Fruit fly (Drosophila melanogaster) whole organism, embryonic: ENCODE results near the gene CG5107.

ENCODE experiments used
- Aef1 ChIP-seq: fragments of 200-800 bp; sonication (Bioruptor generic); IDR thresholded peaks from 3 replicates; pipeline ENCODE4 v1.3.6; 2022; ENCODE audit warnings: missing biosample characterization, missing genetic modification characterization
- Atf6 ChIP-seq: fragments of 200-800 bp; sonication (Bioruptor generic); IDR thresholded peaks from 2 replicates; pipeline ENCODE4 v1.3.6; 2022; ENCODE audit warnings: missing biosample characterization, missing genetic modification characterization
- B-H2 ChIP-seq: fragments of 200-800 bp; sonication (Bioruptor generic); optimal IDR thresholded peaks from 2 replicates; lab custom pipeline; 2018; ENCODE audit warnings: missing biosample characterization, mild to moderate bottlenecking, missing genetic modification characterization
- CG10462 ChIP-seq: fragments of 200-800 bp; sonication (Bioruptor generic); optimal IDR thresholded peaks from 2 replicates; lab custom pipeline; 2016; ENCODE audit warnings: missing biosample characterization, missing genetic modification characterization
- CG10565 ChIP-seq: fragments of 200-800 bp; sonication (Bioruptor generic); optimal IDR thresholded peaks from 3 replicates; lab custom pipeline; 2016; ENCODE audit warnings: missing biosample characterization, mild to moderate bottlenecking, missing genetic modification characterization
- CG13424 ChIP-seq: fragments of 200-800 bp; sonication (Bioruptor generic); optimal IDR thresholded peaks from 2 replicates; lab custom pipeline; 2019; ENCODE audit warnings: missing biosample characterization, mild to moderate bottlenecking, missing genetic modification characterization, moderate library complexity
- CG14050 ChIP-seq: fragments of 200-800 bp; sonication (Bioruptor generic); IDR thresholded peaks from 3 replicates; pipeline ENCODE4 v1.3.6; 2022; ENCODE audit warnings: missing biosample characterization, missing genetic modification characterization
- CG14860 ChIP-seq: fragments of 200-800 bp; sonication (Bioruptor generic); IDR thresholded peaks from 3 replicates; pipeline ENCODE4 v1.3.6; 2022; ENCODE audit warnings: missing biosample characterization, missing genetic modification characterization; ENCODE audit not compliant: partially characterized antibody
- CG1529 ChIP-seq: fragments of 200-800 bp; sonication (Bioruptor generic); optimal IDR thresholded peaks from 3 replicates; lab custom pipeline; 2018; ENCODE audit warnings: missing biosample characterization, missing genetic modification characterization
- CG1603 ChIP-seq: fragments of 200-800 bp; sonication (Bioruptor generic); optimal IDR thresholded peaks from 2 replicates; lab custom pipeline; 2019; ENCODE audit warnings: missing biosample characterization, mild to moderate bottlenecking, missing genetic modification characterization, moderate library complexity
- CG16779 ChIP-seq: fragments of 200-800 bp; sonication (Bioruptor generic); IDR thresholded peaks from 2 replicates; pipeline ENCODE4 v1.3.6; 2022; ENCODE audit warnings: missing biosample characterization, missing genetic modification characterization
- CG16863 ChIP-seq: fragments of 200-800 bp; sonication (Bioruptor generic); optimal IDR thresholded peaks from 3 replicates; lab custom pipeline; 2016; ENCODE audit warnings: missing biosample characterization, missing genetic modification characterization
- CG17328 ChIP-seq: fragments of 200-800 bp; sonication (Bioruptor generic); IDR thresholded peaks from 2 replicates; pipeline ENCODE4 v1.3.6; 2022; ENCODE audit warnings: missing biosample characterization, missing genetic modification characterization
- CG18476 ChIP-seq: fragments of 200-800 bp; sonication (Bioruptor generic); optimal IDR thresholded peaks from 2 replicates; lab custom pipeline; 2016; ENCODE audit warnings: missing biosample characterization, mild to moderate bottlenecking, missing genetic modification characterization
- CG18619 ChIP-seq: fragments of 200-800 bp; sonication (Bioruptor generic); optimal IDR thresholded peaks from 3 replicates; lab custom pipeline; 2017; ENCODE audit warnings: missing biosample characterization, mild to moderate bottlenecking, missing genetic modification characterization
- CG30431 ChIP-seq: fragments of 200-800 bp; sonication (Bioruptor generic); optimal IDR thresholded peaks from 2 replicates; lab custom pipeline; 2017; ENCODE audit warnings: missing biosample characterization, missing genetic modification characterization
- CG31388 ChIP-seq: fragments of 200-800 bp; sonication (Bioruptor generic); optimal IDR thresholded peaks from 2 replicates; lab custom pipeline; 2016; ENCODE audit warnings: missing biosample characterization, missing genetic modification characterization
- CG6765 ChIP-seq: fragments of 200-800 bp; sonication (Bioruptor generic); optimal IDR thresholded peaks from 3 replicates; lab custom pipeline; 2017; ENCODE audit warnings: missing biosample characterization, mild to moderate bottlenecking, missing genetic modification characterization
- CG7372 ChIP-seq: fragments of 200-800 bp; sonication (Bioruptor generic); IDR thresholded peaks from 2 replicates; pipeline ENCODE4 v1.3.6; 2022; ENCODE audit warnings: missing biosample characterization, missing genetic modification characterization
- CG7987 ChIP-seq: fragments of 200-800 bp; sonication (Bioruptor generic); optimal IDR thresholded peaks from 2 replicates; lab custom pipeline; 2018; ENCODE audit warnings: missing biosample characterization, mild to moderate bottlenecking, missing genetic modification characterization, moderate library complexity
- CG8944 ChIP-seq: fragments of 200-800 bp; sonication (Bioruptor generic); optimal IDR thresholded peaks from 3 replicates; lab custom pipeline; 2016; ENCODE audit warnings: missing biosample characterization, missing genetic modification characterization
- E2f2 ChIP-seq: fragments of 200-800 bp; sonication (Bioruptor generic); IDR thresholded peaks from 2 replicates; pipeline ENCODE4 v1.3.6; 2022; ENCODE audit warnings: missing biosample characterization, missing genetic modification characterization
- GATAe ChIP-seq: fragments of 200-800 bp; sonication (Bioruptor generic); conservative IDR thresholded peaks from 2 replicates; pipeline ENCODE4 v1.3.6; 2022; ENCODE audit warnings: missing biosample characterization, missing genetic modification characterization
- HLH4C ChIP-seq: fragments of 200-800 bp; sonication (Bioruptor generic); IDR thresholded peaks from 3 replicates; pipeline ENCODE4 v1.3.6; 2022; ENCODE audit warnings: missing biosample characterization, missing genetic modification characterization; ENCODE audit not compliant: partially characterized antibody
- HLH54F ChIP-seq: fragments of 200-800 bp; sonication (Bioruptor generic); optimal IDR thresholded peaks from 3 replicates; lab custom pipeline; 2016; ENCODE audit warnings: missing biosample characterization, missing genetic modification characterization
- Hmr ChIP-seq: fragments of 200-800 bp; sonication (Bioruptor generic); optimal IDR thresholded peaks from 3 replicates; lab custom pipeline; 2017; ENCODE audit warnings: mild to moderate bottlenecking, missing biosample characterization, missing genetic modification reagents, missing genetic modification characterization
- NK7.1 ChIP-seq: fragments of 200-800 bp; sonication (Bioruptor generic); optimal IDR thresholded peaks from 3 replicates; lab custom pipeline; 2016; ENCODE audit warnings: missing biosample characterization, missing genetic modification characterization
- Ptx1 ChIP-seq: fragments of 200-800 bp; sonication (Bioruptor generic); IDR thresholded peaks from 2 replicates; pipeline ENCODE4 v1.3.6; 2022; ENCODE audit warnings: missing biosample characterization, missing genetic modification characterization
- Scr ChIP-seq: fragments of 200-800 bp; sonication (Bioruptor generic); IDR thresholded peaks from 2 replicates; pipeline ENCODE4 v1.3.6; 2022; ENCODE audit warnings: missing biosample characterization, missing genetic modification characterization; ENCODE audit not compliant: partially characterized antibody
- Sry-β ChIP-seq: fragments of 200-800 bp; sonication (Bioruptor generic); optimal IDR thresholded peaks from 2 replicates; lab custom pipeline; 2018; ENCODE audit warnings: missing biosample characterization, mild to moderate bottlenecking, missing genetic modification characterization, moderate library complexity
- Ssrp ChIP-seq: fragments of 200-800 bp; sonication (Bioruptor generic); optimal IDR thresholded peaks from 2 replicates; lab custom pipeline; 2018; ENCODE audit warnings: missing biosample characterization, mild to moderate bottlenecking, missing genetic modification characterization, moderate library complexity
- Xbp1 ChIP-seq: fragments of 200-800 bp; sonication (Bioruptor generic); optimal IDR thresholded peaks from 3 replicates; lab custom pipeline; 2016; ENCODE audit warnings: missing biosample characterization, mild to moderate bottlenecking, missing genetic modification characterization
- ac ChIP-seq: fragments of 200-800 bp; sonication (Bioruptor generic); optimal IDR thresholded peaks from 3 replicates; lab custom pipeline; 2017; ENCODE audit warnings: missing biosample characterization, mild to moderate bottlenecking, missing genetic modification characterization
- chm ChIP-seq: fragments of 200-800 bp; sonication (Bioruptor generic); IDR thresholded peaks from 2 replicates; pipeline ENCODE4 v1.3.6; 2022; ENCODE audit warnings: missing biosample characterization, missing genetic modification characterization
- ci ChIP-seq: fragments of 200-800 bp; sonication (Bioruptor generic); IDR thresholded peaks from 3 replicates; pipeline ENCODE4 v1.3.6; 2022; ENCODE audit warnings: missing biosample characterization, missing genetic modification characterization
- disco-r ChIP-seq: fragments of 200-800 bp; sonication (Bioruptor generic); optimal IDR thresholded peaks from 2 replicates; lab custom pipeline; 2016; ENCODE audit warnings: missing biosample characterization, missing genetic modification characterization
- dmrt99B ChIP-seq: fragments of 200-800 bp; sonication (Bioruptor generic); optimal IDR thresholded peaks from 2 replicates; lab custom pipeline; 2018; ENCODE audit warnings: missing biosample characterization, mild to moderate bottlenecking, missing genetic modification characterization, moderate library complexity
- ewg ChIP-seq: fragments of 200-800 bp; sonication (Bioruptor generic); optimal IDR thresholded peaks from 3 replicates; lab custom pipeline; 2017; ENCODE audit warnings: mild to moderate bottlenecking, missing biosample characterization, missing genetic modification reagents, missing genetic modification characterization
- gcm2 ChIP-seq: fragments of 200-800 bp; sonication (Bioruptor generic); optimal IDR thresholded peaks from 2 replicates; lab custom pipeline; 2016; ENCODE audit warnings: missing biosample characterization, missing genetic modification characterization
- lbe ChIP-seq: fragments of 200-800 bp; sonication (Bioruptor generic); optimal IDR thresholded peaks from 2 replicates; lab custom pipeline; 2016; ENCODE audit warnings: missing biosample characterization, mild to moderate bottlenecking, missing genetic modification characterization
- org-1 ChIP-seq: fragments of 200-800 bp; sonication (Bioruptor generic); optimal IDR thresholded peaks from 2 replicates; lab custom pipeline; 2017; ENCODE audit warnings: missing biosample characterization, missing genetic modification characterization
- peb ChIP-seq: fragments of 200-800 bp; sonication (Bioruptor generic); IDR thresholded peaks from 2 replicates; pipeline ENCODE4 v1.3.6; 2022; ENCODE audit warnings: missing biosample characterization, missing genetic modification characterization
- sc ChIP-seq, 3 experiments: fragments of >200 bp in 2 of 3; fragments of 200-800 bp in 1 of 3; sonication (Bioruptor generic) in 1 of 3; optimal IDR thresholded peaks; 2 replicates in 2 of 3; 3 replicates in 1 of 3; lab custom pipeline; 2017; ENCODE audit warnings: mild to moderate bottlenecking in 1 of 3, missing biosample characterization in 1 of 3, missing genetic modification characterization in 1 of 3, missing genetic modification reagents in 1 of 3
- sisA ChIP-seq: fragments of 200-800 bp; sonication (Bioruptor generic); IDR thresholded peaks from 2 replicates; pipeline ENCODE4 v1.3.6; 2022; ENCODE audit warnings: missing biosample characterization, missing genetic modification characterization
- so ChIP-seq: fragments of 200-800 bp; sonication (Bioruptor generic); IDR thresholded peaks from 3 replicates; pipeline ENCODE4 v1.3.6; 2022; ENCODE audit warnings: missing biosample characterization, missing genetic modification characterization
- stwl ChIP-seq: fragments of 200-800 bp; sonication (Bioruptor generic); optimal IDR thresholded peaks from 3 replicates; lab custom pipeline; 2018; ENCODE audit warnings: missing biosample characterization, mild to moderate bottlenecking, missing genetic modification characterization, moderate library complexity
- sug ChIP-seq: fragments of 200-800 bp; optimal IDR thresholded peaks from 2 replicates; lab custom pipeline; 2019; ENCODE audit warnings: missing biosample characterization, mild to moderate bottlenecking, missing genetic modification characterization, moderate library complexity
- trem ChIP-seq: fragments of 200-800 bp; optimal IDR thresholded peaks from 3 replicates; lab custom pipeline; 2019; ENCODE audit warnings: missing biosample characterization, mild to moderate bottlenecking, missing genetic modification characterization, moderate library complexity
- tx ChIP-seq: fragments of 200-800 bp; sonication (Bioruptor generic); optimal IDR thresholded peaks from 2 replicates; lab custom pipeline; 2016; ENCODE audit warnings: missing biosample characterization, missing genetic modification characterization
- vfl ChIP-seq: fragments of 200-800 bp; sonication (Bioruptor generic); optimal IDR thresholded peaks from 2 replicates; lab custom pipeline; 2016; ENCODE audit warnings: missing biosample characterization, missing genetic modification characterization

The CG5107 gene

DNA sequence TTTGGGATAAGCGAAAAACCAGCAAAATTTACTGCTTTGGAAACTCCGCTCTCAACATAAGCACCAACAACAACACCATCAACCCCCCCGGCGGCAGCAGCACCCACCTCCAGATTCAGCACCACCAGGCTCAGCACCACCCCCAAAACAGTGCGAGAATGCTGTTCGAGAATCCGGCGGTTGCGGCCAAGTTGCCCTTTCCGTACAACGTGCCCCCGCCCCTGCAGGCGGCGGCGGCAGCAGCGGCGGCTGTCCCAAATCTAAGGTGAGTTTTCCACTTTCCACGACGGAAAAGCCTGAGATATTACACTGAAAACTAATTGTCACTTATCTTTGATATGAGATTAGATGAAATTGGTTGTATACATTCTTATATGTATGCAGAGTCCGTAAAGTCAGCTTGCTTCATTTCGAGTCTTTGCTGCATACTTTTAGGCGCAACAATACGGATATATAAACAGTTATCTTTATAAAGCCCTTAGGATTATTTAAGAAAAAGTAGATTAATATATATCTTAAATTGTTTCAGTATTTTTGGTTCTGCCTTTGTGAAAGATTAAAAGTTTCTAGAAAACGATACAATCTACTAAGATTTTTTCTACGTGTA is 14.6 kb downstream of the CG5107 start (continued):
- TF ChIP-seq tx (GFP tag; lab: Kevin White, UChicago): no peak
- no peak for TF ChIP-seq CG14860 (GFP tag; lab: Robert Waterston, UW)
- no peak for TF ChIP-seq ac (GFP tag; lab: Kevin White, UChicago)
- no peak for TF ChIP-seq ci (GFP tag; lab: Robert Waterston, UW)
- TF ChIP-seq CG14050 (GFP tag; lab: Robert Waterston, UW): no peak
- no peak for TF ChIP-seq HLH54F (GFP tag; lab: Kevin White, UChicago)
- TF ChIP-seq Ssrp: peak; percentile 39
- TF ChIP-seq peb (GFP tag; lab: Robert Waterston, UW): no peak
- TF ChIP-seq lbe (GFP tag; lab: Kevin White, UChicago): no peak
- no peak for TF ChIP-seq stwl (tag; lab: Kevin White, UChicago)
- 0 out of 2 replicates have a peak, but pooled peaks have one; percentile 12 for TF ChIP-seq CG17328 (GFP tag; lab: Robert Waterston, UW)
- TF ChIP-seq sc (optimal IDR thresholded peaks at IDR 0.05; lab: Kevin White, UChicago): no peak
- TF ChIP-seq sc (GFP tag; optimal IDR thresholded peaks at IDR 0.05; lab: Kevin White, UChicago): peak; percentile 24
- TF ChIP-seq sug (tag; lab: Kevin White, UChicago): no peak
- TF ChIP-seq Sry-β (GFP tag; lab: Kevin White, UChicago): no peak
- TF ChIP-seq CG1529: no peak
- no peak for TF ChIP-seq CG10565
- TF ChIP-seq so: 0 out of 3 replicates have a peak, but pooled peaks have one; percentile 25
- TF ChIP-seq CG6765 (GFP tag; lab: Kevin White, UChicago): no peak
- no peak for TF ChIP-seq Scr (GFP tag; lab: Robert Waterston, UW)
- no peak for TF ChIP-seq CG7987 (GFP tag; lab: Kevin White, UChicago)
- no peak for TF ChIP-seq Aef1 (GFP tag; lab: Robert Waterston, UW)
- TF ChIP-seq chm (GFP tag; lab: Robert Waterston, UW): no peak
- TF ChIP-seq dmrt99B (tag; lab: Kevin White, UChicago): peak; percentile 47
- peak; percentile 0 for TF ChIP-seq ewg
- TF ChIP-seq GATAe (GFP tag; lab: Robert Waterston, UW): no peak
- TF ChIP-seq CG18619 (GFP tag; lab: Kevin White, UChicago): peak; percentile 28
- peak; percentile 12 for TF ChIP-seq Xbp1 (GFP tag; lab: Kevin White, UChicago)
- TF ChIP-seq CG1603 (tag; lab: Kevin White, UChicago): no peak
- TF ChIP-seq CG30431 (GFP tag; lab: Kevin White, UChicago): no peak
- TF ChIP-seq CG18476 (GFP tag; lab: Kevin White, UChicago): peak; percentile 31
- no peak for TF ChIP-seq disco-r (GFP tag; lab: Kevin White, UChicago)
- no peak for TF ChIP-seq CG10462 (GFP tag; lab: Kevin White, UChicago)
- no peak for TF ChIP-seq vfl (GFP tag; lab: Kevin White, UChicago)
- TF ChIP-seq NK7.1 (GFP tag; lab: Kevin White, UChicago): no peak
- TF ChIP-seq org-1 (GFP tag; lab: Kevin White, UChicago): peak; percentile 3
- no peak for TF ChIP-seq CG16779 (GFP tag; lab: Robert Waterston, UW)
- TF ChIP-seq HLH4C (GFP tag; lab: Robert Waterston, UW): no peak
- no peak for TF ChIP-seq CG31388
- no peak for TF ChIP-seq E2f2 (GFP tag; lab: Robert Waterston, UW)
- TF ChIP-seq Ptx1 (GFP tag; lab: Robert Waterston, UW): 0 out of 2 replicates have a peak, but pooled peaks have one; percentile 7
- TF ChIP-seq Hmr (GFP tag; lab: Kevin White, UChicago): peak; percentile 48
- no peak for TF ChIP-seq CG16863
- TF ChIP-seq CG13424 (tag; lab: Kevin White, UChicago): peak; percentile 25
- no peak for TF ChIP-seq CG7372 (GFP tag; lab: Robert Waterston, UW)
- no peak for TF ChIP-seq CG8944 (GFP tag; lab: Kevin White, UChicago)
- TF ChIP-seq gcm2 (GFP tag; lab: Kevin White, UChicago): no peak
- TF ChIP-seq sisA (GFP tag; lab: Robert Waterston, UW): no peak
- TF ChIP-seq Atf6 (GFP tag; lab: Robert Waterston, UW): no peak
- TF ChIP-seq B-H2 (GFP tag; lab: Kevin White, UChicago): no peak
- peak; percentile 7 for TF ChIP-seq trem (tag; lab: Kevin White, UChicago)
